Worm (Caenorhabditis elegans) whole organism, L4 larva: ENCODE results near the gene ZC262.7.

ENCODE experiments used
- D1046.2 ChIP-seq: fragments of 200-800 bp; sonication (Bioruptor generic); IDR thresholded peaks from 2 replicates; pipeline ENCODE4 v1.3.6; 2022; ENCODE audit warnings: missing genetic modification characterization, missing compliant biosample characterization
- F26F4.8 ChIP-seq: fragments of 200-800 bp; sonication (Bioruptor generic); conservative IDR thresholded peaks from 2 replicates; pipeline ENCODE4 v1.3.6; 2022; ENCODE audit warnings: missing genetic modification characterization, missing compliant biosample characterization
- F37D6.2 ChIP-seq: sonication (generic microtip); optimal IDR thresholded peaks from 2 replicates; lab custom pipeline; 2016; ENCODE audit warnings: mild to moderate bottlenecking, missing genetic modification characterization, missing compliant biosample characterization
- F44E2.7 ChIP-seq: fragments of 200-800 bp; sonication (Bioruptor generic); IDR thresholded peaks from 2 replicates; pipeline ENCODE4 v2.1.2; 2022; ENCODE audit warnings: missing genetic modification characterization, missing compliant biosample characterization
- T20F7.1 ChIP-seq: fragments of 200-800 bp; sonication (Bioruptor generic); optimal IDR thresholded peaks from 2 replicates; lab custom pipeline; 2018; ENCODE audit warnings: mild to moderate bottlenecking, missing genetic modification characterization, missing compliant biosample characterization
- T26A8.4 ChIP-seq: fragments of 200-800 bp; sonication (Bioruptor generic); IDR thresholded peaks from 2 replicates; pipeline ENCODE4 v1.3.6; 2022; ENCODE audit warnings: missing genetic modification characterization, missing compliant biosample characterization
- Y5F2A.4 ChIP-seq: fragments of 200-800 bp; sonication (Bioruptor generic); optimal IDR thresholded peaks from 2 replicates; lab custom pipeline; 2018; ENCODE audit warnings: mild to moderate bottlenecking, missing genetic modification characterization, missing compliant biosample characterization
- Y75B8A.6 ChIP-seq: fragments of 200-800 bp; sonication (Bioruptor generic); IDR thresholded peaks from 2 replicates; pipeline ENCODE4 v1.3.6; 2022; ENCODE audit warnings: missing genetic modification reagents, missing genetic modification characterization, missing compliant biosample characterization
- ZK546.5 ChIP-seq, 2 experiments: sonication (generic microtip); optimal IDR thresholded peaks; 2 replicates each; lab custom pipeline; 2017; ENCODE audit warnings: missing biosample characterization in 2 of 2, missing genetic modification characterization in 2 of 2
- aha-1 ChIP-seq: fragments of 150-350 bp; peaks from one replicate; lab custom pipeline; 2014; ENCODE audit warnings: missing biosample characterization, missing genetic modification characterization
- aly-2 ChIP-seq: sonication (generic microtip); optimal IDR thresholded peaks from 2 replicates; lab custom pipeline; 2018; ENCODE audit warnings: missing biosample characterization, missing genetic modification characterization
- ceh-20 ChIP-seq: fragments of 200-800 bp; sonication (Bioruptor generic); IDR thresholded peaks from 2 replicates; pipeline ENCODE4 v1.3.6; 2022; ENCODE audit warnings: missing genetic modification reagents, missing genetic modification characterization, missing compliant biosample characterization
- ceh-62 ChIP-seq: sonication (generic microtip); optimal IDR thresholded peaks from 2 replicates; lab custom pipeline; 2017; ENCODE audit warnings: missing biosample characterization, missing genetic modification characterization
- cey-2 ChIP-seq: sonication (generic microtip); optimal IDR thresholded peaks from 3 replicates; lab custom pipeline; 2017; ENCODE audit warnings: missing genetic modification characterization, mild to moderate bottlenecking, missing compliant biosample characterization, antibody characterized with exemption, borderline replicate concordance; ENCODE audit not compliant: insufficient read depth
- ctbp-1 ChIP-seq: fragments of 200-800 bp; sonication (Bioruptor generic); IDR thresholded peaks from 2 replicates; pipeline ENCODE4 v1.3.6; 2022; ENCODE audit warnings: missing genetic modification reagents, missing genetic modification characterization, missing compliant biosample characterization
- daf-12 ChIP-seq: fragments of 150-350 bp; optimal IDR thresholded peaks from 2 replicates; lab custom pipeline; 2014; ENCODE audit warnings: missing biosample characterization, missing genetic modification reagents, missing genetic modification characterization
- daf-16 ChIP-seq, 3 experiments: sonication (generic microtip); optimal IDR thresholded peaks; 2 replicates each; lab custom pipeline; 2016 to 2017; ENCODE audit warnings: missing genetic modification characterization in 3 of 3, missing genetic modification reagents in 3 of 3, mild to moderate bottlenecking in 2 of 3, missing compliant biosample characterization in 2 of 3, missing biosample characterization in 1 of 3, moderate library complexity in 1 of 3
- daf-19 ChIP-seq: fragments of 200-800 bp; sonication (Bioruptor generic); conservative IDR thresholded peaks from 2 replicates; pipeline ENCODE4 v1.3.6; 2022; ENCODE audit warnings: missing genetic modification characterization, missing compliant biosample characterization
- dmd-8 ChIP-seq: fragments of 200-800 bp; sonication (Bioruptor generic); IDR thresholded peaks from 2 replicates; pipeline ENCODE4 v1.3.6; 2022; ENCODE audit warnings: missing genetic modification characterization, missing compliant biosample characterization
- egl-27 ChIP-seq: sonication (generic microtip); optimal IDR thresholded peaks from 3 replicates; lab custom pipeline; 2017; ENCODE audit warnings: missing biosample characterization, missing genetic modification reagents, missing genetic modification characterization
- fkh-10 ChIP-seq: fragments of 150-350 bp; optimal IDR thresholded peaks from 2 replicates; lab custom pipeline; 2014; ENCODE audit warnings: missing biosample characterization, missing genetic modification reagents, missing genetic modification characterization
- gei-8 ChIP-seq: fragments of 200-800 bp; sonication (Bioruptor generic); optimal IDR thresholded peaks from 2 replicates; lab custom pipeline; 2018; ENCODE audit warnings: mild to moderate bottlenecking, missing genetic modification characterization, missing compliant biosample characterization
- hlh-11 ChIP-seq: fragments of 200-800 bp; sonication (Bioruptor generic); optimal IDR thresholded peaks from 2 replicates; lab custom pipeline; 2018; ENCODE audit warnings: mild to moderate bottlenecking, missing genetic modification characterization, missing compliant biosample characterization
- jun-1 ChIP-seq: fragments of 150-350 bp; optimal IDR thresholded peaks from 2 replicates; lab custom pipeline; 2014; ENCODE audit warnings: missing biosample characterization, missing genetic modification reagents, missing genetic modification characterization
- lin-13 ChIP-seq: fragments of 150-350 bp; optimal IDR thresholded peaks from 2 replicates; lab custom pipeline; 2014; ENCODE audit warnings: missing biosample characterization, missing genetic modification reagents, missing genetic modification characterization
- lin-29 ChIP-seq: fragments of 200-800 bp; sonication (Bioruptor generic); IDR thresholded peaks from 2 replicates; pipeline ENCODE4 v1.3.6; 2022; ENCODE audit warnings: missing genetic modification reagents, missing genetic modification characterization, missing compliant biosample characterization
- lin-39 ChIP-seq: fragments of 150-350 bp; optimal IDR thresholded peaks from 2 replicates; lab custom pipeline; 2014; ENCODE audit warnings: missing biosample characterization, missing genetic modification reagents, missing genetic modification characterization
- lsy-2 ChIP-seq, 2 experiments: fragments of 150-350 bp in 1 of 2; sonication (generic microtip) in 1 of 2; optimal IDR thresholded peaks; 2 replicates each; lab custom pipeline; 2014 to 2017; ENCODE audit warnings: missing biosample characterization in 2 of 2, missing genetic modification characterization in 2 of 2
- madf-5 ChIP-seq, 2 experiments: fragments of 200-800 bp; sonication (Bioruptor generic); IDR thresholded peaks; 2 replicates each; pipeline ENCODE4 v1.3.6; 2022; ENCODE audit warnings: missing compliant biosample characterization in 2 of 2, missing genetic modification characterization in 2 of 2
- mdl-1 ChIP-seq, 2 experiments: fragments of 150-350 bp in 1 of 2; sonication (generic microtip) in 1 of 2; optimal IDR thresholded peaks; 2 replicates each; lab custom pipeline; 2014 to 2017; ENCODE audit warnings: missing biosample characterization in 2 of 2, missing genetic modification characterization in 2 of 2
- mdt-29 ChIP-seq: fragments of 200-800 bp; sonication (Bioruptor generic); IDR thresholded peaks from 2 replicates; pipeline ENCODE4 v1.3.6; 2022; ENCODE audit warnings: missing genetic modification reagents, missing genetic modification characterization, missing compliant biosample characterization
- mep-1 ChIP-seq: fragments of 150-350 bp; sonication (generic microtip); optimal IDR thresholded peaks from 3 replicates; lab custom pipeline; 2014; ENCODE audit warnings: missing biosample characterization, missing genetic modification characterization
- mxl-3 ChIP-seq: fragments of 200-800 bp; sonication (Bioruptor generic); optimal IDR thresholded peaks from 2 replicates; lab custom pipeline; 2018; ENCODE audit warnings: mild to moderate bottlenecking, missing genetic modification characterization, missing compliant biosample characterization
- nhr-102 ChIP-seq: sonication (generic microtip); optimal IDR thresholded peaks from 2 replicates; lab custom pipeline; 2016; ENCODE audit warnings: mild to moderate bottlenecking, missing genetic modification characterization, moderate library complexity, missing compliant biosample characterization
- nhr-237 ChIP-seq: sonication (generic microtip); optimal IDR thresholded peaks from 2 replicates; lab custom pipeline; 2017; ENCODE audit warnings: missing biosample characterization, missing genetic modification characterization
- nhr-28 ChIP-seq: fragments of 150-350 bp; optimal IDR thresholded peaks from 2 replicates; lab custom pipeline; 2014; ENCODE audit warnings: missing biosample characterization, missing genetic modification characterization
- nhr-76 ChIP-seq: fragments of 150-350 bp; optimal IDR thresholded peaks from 2 replicates; lab custom pipeline; 2014; ENCODE audit warnings: missing biosample characterization, missing genetic modification characterization
- php-3 ChIP-seq: fragments of 200-800 bp; sonication (Bioruptor generic); IDR thresholded peaks from 2 replicates; pipeline ENCODE4 v1.3.6; 2022; ENCODE audit warnings: missing genetic modification reagents, missing genetic modification characterization, missing compliant biosample characterization
- pqm-1 ChIP-seq: sonication (generic microtip); optimal IDR thresholded peaks from 2 replicates; lab custom pipeline; 2017; ENCODE audit warnings: missing biosample characterization, missing genetic modification characterization
- saeg-2 ChIP-seq: fragments of 200-800 bp; sonication (Bioruptor generic); IDR thresholded peaks from 2 replicates; pipeline ENCODE4 v1.3.6; 2022; ENCODE audit warnings: missing genetic modification reagents, missing genetic modification characterization, missing compliant biosample characterization
- skn-1 ChIP-seq: fragments of 150-350 bp; optimal IDR thresholded peaks from 2 replicates; lab custom pipeline; 2014; ENCODE audit warnings: missing biosample characterization, missing genetic modification characterization
- snpc-1.2 ChIP-seq: fragments of 200-800 bp; sonication (Bioruptor generic); IDR thresholded peaks from 2 replicates; pipeline ENCODE4 v1.3.6; 2022; ENCODE audit warnings: missing genetic modification reagents, missing genetic modification characterization, missing compliant biosample characterization
- unc-39 ChIP-seq: sonication (generic microtip); optimal IDR thresholded peaks from 2 replicates; lab custom pipeline; 2017; ENCODE audit warnings: missing biosample characterization, missing genetic modification characterization
- unc-62 ChIP-seq, 3 experiments: fragments of 150-350 bp in 1 of 3; sonication (generic microtip); optimal IDR thresholded peaks in 2 of 3; peaks in 1 of 3; 1 replicate in 1 of 3; 2 replicates in 2 of 3; lab custom pipeline; 2014 to 2017; ENCODE audit warnings: missing biosample characterization in 3 of 3, missing genetic modification characterization in 3 of 3, missing genetic modification reagents in 3 of 3, missing genotype in 1 of 3
- zag-1 ChIP-seq: fragments of 150-350 bp; optimal IDR thresholded peaks from 2 replicates; lab custom pipeline; 2014; ENCODE audit warnings: missing biosample characterization, missing genetic modification characterization
- ztf-7 ChIP-seq: fragments of 150-350 bp; optimal IDR thresholded peaks from 2 replicates; lab custom pipeline; 2014; ENCODE audit warnings: missing biosample characterization, missing genetic modification characterization

Gene ZC262.7

ce11 chrIII:8375000-8375399 lies 30.9 kb upstream of the ZC262.7 start, which contains the start of gene met-2:
met-2 (plus strand) TSS chrIII:8375300.
- TF ChIP-seq cey-2 (tag; lab: Kevin White, UChicago) (no peak), ZK546.5 (tag; optimal IDR thresholded peaks at IDR 0.05; lab: Kevin White, UChicago) (no peak), T20F7.1 (GFP tag; lab: Kevin White, UChicago) (peak; percentile 39), mep-1 (tag; lab: Kevin White, UChicago) (peak; percentile 2), D1046.2 (GFP tag; lab: Robert Waterston, UW) (no peak), F37D6.2 (tag; lab: Kevin White, UChicago) (no peak)

DNA sequence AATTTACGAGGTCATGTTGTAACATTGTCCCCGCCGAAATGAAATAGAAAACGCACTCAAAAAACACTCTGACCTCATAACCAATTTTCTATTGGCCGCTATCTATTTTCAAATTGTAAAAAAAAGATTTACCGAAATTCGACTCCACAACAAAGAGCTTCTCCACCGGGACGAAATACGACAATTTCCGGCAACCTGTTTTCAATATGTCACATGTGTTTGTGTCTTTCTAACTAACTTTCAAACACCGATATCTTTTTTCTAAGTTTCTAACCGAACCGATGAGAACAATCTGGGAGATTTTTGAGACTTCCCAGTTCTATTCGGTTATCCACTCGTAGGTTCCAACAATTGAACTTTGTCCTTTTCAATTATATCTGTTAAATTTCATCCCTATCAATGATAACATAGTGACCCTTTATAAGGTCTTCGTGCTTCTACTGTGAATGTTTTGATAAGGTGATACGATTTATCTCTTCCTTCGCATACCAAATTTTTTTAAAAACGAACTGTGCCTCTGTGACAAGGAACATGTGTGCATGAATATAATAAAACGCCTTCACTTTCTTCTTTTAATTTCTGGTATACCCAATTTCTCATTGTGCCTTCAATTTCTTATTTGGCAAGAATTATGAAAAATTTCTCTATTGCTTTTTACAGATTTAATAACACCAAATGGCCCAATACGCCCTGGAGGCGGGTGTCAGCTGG lies 27.6 kb upstream of the ZC262.7 start, which contains the start of gene lmbr-1:
Gene lmbr-1, plus strand, starts transcription at position 661 of the 711 bp plus-strand sequence.
- no peak for TF ChIP-seq mdl-1 (tag; optimal IDR thresholded peaks at IDR 0.05; lab: Kevin White, UChicago)
- no peak for TF ChIP-seq daf-12
- no peak for TF ChIP-seq lin-29
- no peak for TF ChIP-seq F44E2.7
- TF ChIP-seq madf-5 (GFP tag; IDR thresholded peaks at IDR 0.05; lab: Robert Waterston, UW), result no peak
- peak; percentile 65 for TF ChIP-seq aha-1 (tag; lab: Kevin White, UChicago)
- TF ChIP-seq daf-19 (GFP tag; lab: Robert Waterston, UW), result no peak
- no peak for TF ChIP-seq mxl-3 (GFP tag; lab: Kevin White, UChicago)

- TF ChIP-seq jun-1 (tag; lab: Kevin White, UChicago), result no peak
- TF ChIP-seq egl-27 (tag; lab: Kevin White, UChicago), result no peak
- peak in 1 of 2 experiments; percentile 37 for TF ChIP-seq lsy-2 (tag; optimal IDR thresholded peaks at IDR 0.05; lab: Kevin White, UChicago)
- TF ChIP-seq nhr-76 (tag; lab: Kevin White, UChicago), result no peak
- TF ChIP-seq dmd-8 (GFP tag; lab: Robert Waterston, UW), result no peak
- TF ChIP-seq php-3 (GFP tag; lab: Robert Waterston, UW), result peak; percentile 49; the same call in 1 of the 2 replicates
- no peak for TF ChIP-seq daf-16 (GFP tag; optimal IDR thresholded peaks at IDR 0.05; lab: Kevin White, UChicago)
- peak; percentile 80 for TF ChIP-seq daf-16 (tag; optimal IDR thresholded peaks at IDR 0.05; lab: Kevin White, UChicago)
- TF ChIP-seq mxl-3 (GFP tag; lab: Kevin White, UChicago), result no peak
- TF ChIP-seq mdt-29 (GFP tag; lab: Robert Waterston, UW), result no peak
- peak; percentile 17 to 88 for TF ChIP-seq mdl-1 (tag; optimal IDR thresholded peaks at IDR 0.05; lab: Kevin White, UChicago)
- no peak for TF ChIP-seq F26F4.8 (GFP tag; lab: Robert Waterston, UW)
- TF ChIP-seq ctbp-1 (GFP tag; lab: Robert Waterston, UW), result no peak
- no peak for TF ChIP-seq fkh-10 (GFP tag; lab: Kevin White, UChicago)
- TF ChIP-seq nhr-237, result no peak
- no peak for TF ChIP-seq saeg-2 (GFP tag; lab: Robert Waterston, UW)
- no peak for TF ChIP-seq lin-39 (tag; lab: Kevin White, UChicago)
- TF ChIP-seq hlh-11 (tag; lab: Kevin White, UChicago), result peak; percentile 60
- TF ChIP-seq ceh-20 (GFP tag; lab: Robert Waterston, UW), result no peak
- TF ChIP-seq ceh-62 (tag; lab: Kevin White, UChicago), result no peak
- peak; percentile 14 for TF ChIP-seq pqm-1
- TF ChIP-seq lin-29, result no peak
- no peak for TF ChIP-seq gei-8 (GFP tag; lab: Kevin White, UChicago)
- TF ChIP-seq daf-12, result no peak
- TF ChIP-seq ztf-7 (tag; lab: Kevin White, UChicago), result no peak
- no peak for TF ChIP-seq snpc-1.2 (GFP tag; lab: Robert Waterston, UW)
- TF ChIP-seq unc-39 (tag; lab: Kevin White, UChicago), result no peak
- no peak for TF ChIP-seq T26A8.4
- TF ChIP-seq aly-2, result no peak
- TF ChIP-seq unc-62 (GFP tag; optimal IDR thresholded peaks at IDR 0.05 in 1 of 2; lab: Kevin White, UChicago), result no peak
- no peak for TF ChIP-seq unc-62 (tag; optimal IDR thresholded peaks at IDR 0.05; lab: Kevin White, UChicago)
- TF ChIP-seq skn-1 (tag; lab: Kevin White, UChicago), result no peak
- no peak for TF ChIP-seq zag-1
- TF ChIP-seq Y75B8A.6 (GFP tag; lab: Robert Waterston, UW), result no peak
- no peak for TF ChIP-seq nhr-102
- TF ChIP-seq ZK546.5 (tag; optimal IDR thresholded peaks at IDR 0.05; lab: Kevin White, UChicago), result no peak
- no peak for TF ChIP-seq lin-13 (GFP tag; lab: Kevin White, UChicago)
- no peak for TF ChIP-seq Y5F2A.4 (GFP tag; lab: Kevin White, UChicago)
- peak; percentile 53 for TF ChIP-seq nhr-28 (tag; lab: Kevin White, UChicago)
Measured at ce11 chrIII:8370846-8371257, 26.7 kb upstream of the ZC262.7 start.
